Worm (Caenorhabditis elegans) whole organism, mixed stage, embryonic: ENCODE results near the gene clec-41.

Experiments
- lin-32 ChIP-seq: fragments of 200-800 bp; sonication (Bioruptor generic); optimal IDR thresholded peaks from 2 replicates; lab custom pipeline; 2018; ENCODE audit warnings: mild to moderate bottlenecking, missing genetic modification characterization, missing compliant biosample characterization
- pha-4 ChIP-seq: fragments of 150-350 bp; optimal IDR thresholded peaks from 2 replicates; lab custom pipeline; 2018; ENCODE audit warnings: missing biosample characterization, missing genetic modification reagents, missing genetic modification characterization
- unc-62 ChIP-seq: fragments of 150-350 bp; optimal IDR thresholded peaks from 2 replicates; lab custom pipeline; 2014; ENCODE audit warnings: missing biosample characterization, missing genetic modification reagents, missing genetic modification characterization
- zip-8 ChIP-seq: fragments of 150-350 bp; optimal IDR thresholded peaks from 2 replicates; lab custom pipeline; 2014; ENCODE audit warnings: missing biosample characterization, missing genetic modification characterization

ce11 chrV:13157073-13157472, 19.2 kb upstream of the clec-41 start:
- no peak for TF ChIP-seq pha-4
- no peak for TF ChIP-seq lin-32 (GFP tag; lab: Kevin White, UChicago)
- peak; percentile 57 for TF ChIP-seq unc-62 (GFP tag; lab: Kevin White, UChicago)
- no peak for TF ChIP-seq zip-8 (tag; lab: Kevin White, UChicago)
